Fruit fly (Drosophila melanogaster): ENCODE measurements around the gene CG17261.

CG17261 gene

DNA sequence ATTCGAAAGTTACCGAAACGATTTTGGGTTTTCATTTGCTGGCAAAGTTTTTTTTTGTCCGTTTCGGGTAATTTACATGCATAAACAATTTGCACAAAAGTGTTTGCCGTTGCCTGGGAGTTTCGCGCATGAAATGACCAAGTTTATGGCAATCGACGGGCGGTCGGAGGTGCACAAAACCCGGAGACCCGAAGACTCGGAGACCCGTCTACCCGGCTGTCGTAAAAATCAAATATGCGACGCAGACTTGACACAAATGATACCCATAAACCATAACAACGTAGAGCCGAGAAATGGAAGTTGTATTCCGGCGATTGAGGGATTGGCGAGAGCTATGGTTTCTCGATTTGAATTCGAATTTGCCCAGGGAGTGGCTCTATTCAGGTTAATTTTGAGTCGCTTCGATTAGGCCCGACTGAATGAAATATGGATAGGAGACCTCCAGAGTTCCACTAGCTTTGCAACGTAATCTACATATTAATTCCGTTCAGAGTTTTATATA, 35.4 kb upstream of the CG17261 start (continued):
- TF ChIP-seq CG12769 (tag; optimal IDR thresholded peaks at IDR 0.05) (peak; percentile 62), Dfd (GFP tag; optimal IDR thresholded peaks at IDR 0.05) (no peak), CG13894 (tag; optimal IDR thresholded peaks at IDR 0.05) (peak; percentile 95), Hmr (GFP tag; optimal IDR thresholded peaks at IDR 0.05) (no peak), Oaz (GFP tag; IDR thresholded peaks at IDR 0.05) (no peak), CG2116 (GFP tag; optimal IDR thresholded peaks at IDR 0.05) (no peak), slp2 (GFP tag; optimal IDR thresholded peaks at IDR 0.05) (no peak), Ravus (GFP tag; IDR thresholded peaks at IDR 0.05) (no peak), Gsc (GFP tag; IDR thresholded peaks at IDR 0.05) (no peak)

DNA sequence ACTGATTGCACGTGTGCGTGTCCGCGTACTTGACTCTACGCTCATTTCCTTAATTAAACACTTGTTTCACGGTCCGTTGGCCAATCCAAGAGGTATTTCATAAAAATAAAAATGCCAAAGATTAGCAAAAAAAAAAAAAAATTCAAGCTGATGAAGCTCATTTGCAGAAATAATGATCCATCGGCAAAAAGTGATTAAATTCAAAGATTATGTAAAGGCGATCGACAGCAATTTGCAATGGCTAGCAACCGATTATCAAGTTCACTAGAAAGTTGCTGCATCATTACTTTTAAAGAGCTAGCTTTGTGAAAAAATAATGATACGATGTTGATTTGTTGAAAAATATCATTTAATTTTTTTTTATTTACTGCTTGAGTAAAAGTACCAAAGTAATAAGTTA, 32.9 kb upstream of the CG17261 start:
- TF ChIP-seq CG17912 (GFP tag; optimal IDR thresholded peaks at IDR 0.05), result no peak
- TF ChIP-seq CG12236 (GFP tag; optimal IDR thresholded peaks at IDR 0.05), result no peak
- TF ChIP-seq Hmx (GFP tag; optimal IDR thresholded peaks at IDR 0.05), result no peak
- no peak for TF ChIP-seq sna (GFP tag; IDR thresholded peaks at IDR 0.05; ENCODE audit: partially characterized antibody)
- no peak for TF ChIP-seq CG14710 (tag; optimal IDR thresholded peaks at IDR 0.05)

DNA sequence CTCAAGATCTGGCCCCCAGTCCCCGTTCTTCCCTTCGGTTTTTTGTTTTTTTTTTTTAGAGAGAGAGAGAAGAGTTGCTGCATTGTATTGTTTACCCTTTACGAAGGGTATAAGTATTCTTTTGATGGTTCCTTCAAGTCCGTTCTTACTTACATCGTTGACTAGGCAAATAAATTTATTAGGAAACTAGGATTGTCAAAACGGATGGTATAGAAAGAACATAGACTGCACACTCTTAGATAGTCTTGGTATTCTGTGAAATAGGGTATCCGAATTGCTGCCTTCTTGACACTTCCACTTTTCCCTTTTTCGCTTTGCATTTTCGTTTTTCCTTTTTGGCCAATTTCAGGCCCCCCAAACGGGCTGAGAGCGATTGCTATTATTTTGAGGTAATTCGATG, 30.9 kb upstream of the CG17261 start:
- TF ChIP-seq bsh (GFP tag; optimal IDR thresholded peaks at IDR 0.05), result peak in 1 of 2 experiments; percentile 17
- 0 out of 2 replicates have a peak, but pooled peaks have one; percentile 18 for TF ChIP-seq Xrp1 (GFP tag; IDR thresholded peaks at IDR 0.05)
- TF ChIP-seq CG32772 (GFP tag; IDR thresholded peaks at IDR 0.05), result no peak
- no peak for TF ChIP-seq crol (GFP tag; IDR thresholded peaks at IDR 0.05)
- peak; percentile 32 for TF ChIP-seq D19A (tag; optimal IDR thresholded peaks at IDR 0.05)
- peak; percentile 47 for TF ChIP-seq nom (GFP tag; optimal IDR thresholded peaks at IDR 0.05)
- TF ChIP-seq CG3163 (GFP tag; optimal IDR thresholded peaks at IDR 0.05), result no peak
- TF ChIP-seq Doc3 (GFP tag; IDR thresholded peaks at IDR 0.05; ENCODE audit: partially characterized antibody), result no peak
- no peak for TF ChIP-seq CG2199 (GFP tag; IDR thresholded peaks at IDR 0.05)

DNA sequence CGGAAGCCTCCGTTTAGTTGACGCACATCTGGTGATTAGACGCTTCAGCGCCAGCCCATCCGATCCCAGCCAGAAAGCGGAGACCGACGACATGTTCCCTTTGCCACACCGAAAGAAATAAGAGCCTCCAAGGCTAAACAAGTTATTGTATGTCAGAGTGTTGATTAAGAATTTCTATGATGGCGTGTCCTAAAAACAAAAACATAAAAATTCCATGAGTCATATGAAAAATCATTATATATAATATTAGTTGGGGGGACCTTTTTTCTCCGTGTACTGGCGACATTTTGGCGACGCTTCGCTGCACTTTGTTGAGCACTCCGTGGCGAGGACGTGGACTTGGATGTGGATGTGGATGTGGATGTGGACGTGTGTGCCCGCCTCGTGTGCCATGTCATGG, 29.6 kb upstream of the CG17261 start:
- TF ChIP-seq amos (GFP tag; IDR thresholded peaks at IDR 0.05; ENCODE audit: partially characterized antibody), result no peak
- no peak for TF ChIP-seq Optix (GFP tag; IDR thresholded peaks at IDR 0.05)
- no peak for TF ChIP-seq CG11093 (GFP tag; IDR thresholded peaks at IDR 0.05)
- TF ChIP-seq Fer3 (tag; optimal IDR thresholded peaks at IDR 0.05), result peak; percentile 7
- TF ChIP-seq CG32772 (GFP tag; IDR thresholded peaks at IDR 0.05), result 0 out of 2 replicates have a peak, but pooled peaks have one; percentile 27
- TF ChIP-seq Med (GFP tag), result peak; percentile 21
- TF ChIP-seq p53 (GFP tag; optimal IDR thresholded peaks at IDR 0.05), result no peak
- no peak for TF ChIP-seq CG3838 (GFP tag; optimal IDR thresholded peaks at IDR 0.05)
- TF ChIP-seq CG1529 (GFP tag; optimal IDR thresholded peaks at IDR 0.05), result peak; percentile 6
- peak; percentile 78 for TF ChIP-seq sens (GFP tag)
- no peak for TF ChIP-seq dmrt99B (tag; optimal IDR thresholded peaks at IDR 0.05)
- TF ChIP-seq rib (GFP tag; IDR thresholded peaks at IDR 0.05), result no peak
- no peak for TF ChIP-seq CG10321 (GFP tag; IDR thresholded peaks at IDR 0.05)
- no peak for TF ChIP-seq CG8290 (GFP tag; optimal IDR thresholded peaks at IDR 0.05)
- no peak for TF ChIP-seq CG8290 (tag; optimal IDR thresholded peaks at IDR 0.05)
- no peak for TF ChIP-seq D (optimal IDR thresholded peaks at IDR 0.05)
- TF ChIP-seq D (GFP tag; optimal IDR thresholded peaks at IDR 0.05), result peak; percentile 9
- peak; percentile 57 for TF ChIP-seq CG10979 (tag; optimal IDR thresholded peaks at IDR 0.05)
- TF ChIP-seq mld (GFP tag; IDR thresholded peaks at IDR 0.05; ENCODE audit: partially characterized antibody), result no peak
- no peak for TF ChIP-seq chm (GFP tag; IDR thresholded peaks at IDR 0.05)
- TF ChIP-seq phol (tag; optimal IDR thresholded peaks at IDR 0.05), result peak; percentile 47
- 0 out of 3 replicates have a peak, but pooled peaks have one; percentile 24 for TF ChIP-seq Mrtf (GFP tag; IDR thresholded peaks at IDR 0.05)
- no peak for TF ChIP-seq CG3163 (GFP tag; optimal IDR thresholded peaks at IDR 0.05)
- no peak for TF ChIP-seq CG9932 (GFP tag; IDR thresholded peaks at IDR 0.05)
- TF ChIP-seq Hmr (GFP tag; optimal IDR thresholded peaks at IDR 0.05), result no peak
- TF ChIP-seq Elba2 (GFP tag; optimal IDR thresholded peaks at IDR 0.05), result no peak
- TF ChIP-seq CG1233 (GFP tag; optimal IDR thresholded peaks at IDR 0.05), result no peak
- TF ChIP-seq CG6272 (GFP tag; IDR thresholded peaks at IDR 0.05), result no peak
